Fruit fly (Drosophila melanogaster): Measurements from ENCODE around the gene C15.

The C15 gene

DNA sequence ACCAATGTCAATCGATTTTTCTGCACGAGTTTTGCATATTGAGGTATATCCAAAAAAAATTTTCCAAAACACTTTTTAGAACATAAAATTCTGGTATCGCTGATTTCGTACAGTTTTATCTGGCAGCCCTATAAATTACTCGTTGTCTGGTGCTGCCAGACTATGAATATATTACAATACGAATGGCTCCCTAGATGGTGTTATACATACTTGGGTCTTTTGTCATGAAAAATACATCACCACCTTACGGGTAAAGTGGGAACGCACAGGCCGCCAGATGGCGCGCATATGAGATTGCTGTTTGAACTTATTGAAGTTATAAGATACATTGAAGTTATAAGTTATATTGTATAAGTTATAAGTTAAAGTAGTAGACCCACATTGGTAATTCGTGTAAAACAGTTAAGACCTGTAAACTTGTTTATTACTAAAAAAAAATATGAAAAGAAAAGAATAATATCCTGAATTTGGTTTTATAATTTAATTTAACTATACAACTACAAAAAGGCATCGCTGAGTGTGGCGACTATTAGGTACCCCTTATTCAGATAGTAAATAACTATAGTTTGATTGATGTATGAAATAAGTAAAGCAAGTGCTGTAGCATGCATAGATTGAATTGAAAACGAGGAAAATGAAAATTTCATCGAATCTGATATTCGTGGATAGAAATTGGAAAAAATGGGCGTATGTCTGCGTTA, 11.9 kb upstream of the C15 start (continued):
- peak; percentile 52 for TF ChIP-seq HHEX (GFP tag; optimal IDR thresholded peaks at IDR 0.05)
- peak; percentile 78 for TF ChIP-seq az2 (GFP tag; optimal IDR thresholded peaks at IDR 0.05)
- no peak for TF ChIP-seq sc (optimal IDR thresholded peaks at IDR 0.05)
- TF ChIP-seq sc (GFP tag; optimal IDR thresholded peaks at IDR 0.05): peak; percentile 3
- TF ChIP-seq zen (tag; optimal IDR thresholded peaks at IDR 0.05): peak; percentile 63
- peak; percentile 72; the same call in 2 of the 3 replicates for TF ChIP-seq H15 (GFP tag; IDR thresholded peaks at IDR 0.05)
- TF ChIP-seq grn (GFP tag; optimal IDR thresholded peaks at IDR 0.05): peak; percentile 82
- TF ChIP-seq stwl (tag; optimal IDR thresholded peaks at IDR 0.05): peak; percentile 86
- TF ChIP-seq CG5953 (GFP tag; IDR thresholded peaks at IDR 0.05): no peak
- TF ChIP-seq CG10209 (GFP tag; optimal IDR thresholded peaks at IDR 0.05): peak; percentile 15
- TF ChIP-seq CG34224 (GFP tag; IDR thresholded peaks at IDR 0.05; ENCODE audit: partially characterized antibody): peak; percentile 62
- 0 out of 2 replicates have a peak, but pooled peaks have one; percentile 9 for TF ChIP-seq dati (GFP tag; IDR thresholded peaks at IDR 0.05)
- TF ChIP-seq CG7357 (GFP tag; IDR thresholded peaks at IDR 0.05): no peak
- TF ChIP-seq dm (GFP tag; optimal IDR thresholded peaks at IDR 0.05): peak; percentile 37
- TF ChIP-seq ewg (GFP tag; optimal IDR thresholded peaks at IDR 0.05): peak; percentile 41
- TF ChIP-seq esg (GFP tag; conservative IDR thresholded peaks at IDR 0.05): 0 out of 2 replicates have a peak, but pooled peaks have one; percentile 16
- TF ChIP-seq CG7786 (GFP tag; optimal IDR thresholded peaks at IDR 0.05): peak; percentile 14
- peak; percentile 71 for TF ChIP-seq tin (GFP tag; optimal IDR thresholded peaks at IDR 0.05)
- TF ChIP-seq Optix (GFP tag; IDR thresholded peaks at IDR 0.05): peak; percentile 58
- TF ChIP-seq Hmr (GFP tag; optimal IDR thresholded peaks at IDR 0.05): peak; percentile 71
- TF ChIP-seq ind (GFP tag; optimal IDR thresholded peaks at IDR 0.05): peak; percentile 60
- no peak for TF ChIP-seq sd (tag; optimal IDR thresholded peaks at IDR 0.05)
- peak; percentile 68 for TF ChIP-seq CG2712 (tag; optimal IDR thresholded peaks at IDR 0.05)
- no peak for TF ChIP-seq pros (GFP tag; optimal IDR thresholded peaks at IDR 0.05)
- TF ChIP-seq bsh (GFP tag; optimal IDR thresholded peaks at IDR 0.05): peak in 1 of 2 experiments; percentile 58
- TF ChIP-seq Bteb2 (GFP tag; optimal IDR thresholded peaks at IDR 0.05): peak; percentile 7
- peak; percentile 43; the same call in 1 of the 3 replicates for TF ChIP-seq CG16813 (GFP tag; IDR thresholded peaks at IDR 0.05; ENCODE audit: partially characterized antibody)
- no peak for TF ChIP-seq CG17186 (GFP tag; optimal IDR thresholded peaks at IDR 0.05)
- TF ChIP-seq Dp (GFP tag; optimal IDR thresholded peaks at IDR 0.05): peak; percentile 47
- TF ChIP-seq zfh1 (GFP tag; IDR thresholded peaks at IDR 0.05): peak; percentile 77
- TF ChIP-seq cad (GFP tag; optimal IDR thresholded peaks at IDR 0.05): no peak
- no peak for TF ChIP-seq CG3281 (GFP tag; optimal IDR thresholded peaks at IDR 0.05)
- peak; percentile 9 for TF ChIP-seq CG12071 (GFP tag; optimal IDR thresholded peaks at IDR 0.05)
- TF ChIP-seq CG13123 (GFP tag; optimal IDR thresholded peaks at IDR 0.05): peak; percentile 47
- peak; percentile 8 for TF ChIP-seq CG14965 (GFP tag; optimal IDR thresholded peaks at IDR 0.05; ENCODE audit: borderline replicate concordance)
- peak; percentile 65 for TF ChIP-seq CG14667 (GFP tag; IDR thresholded peaks at IDR 0.05)
- peak; percentile 36 for TF ChIP-seq tio (GFP tag; optimal IDR thresholded peaks at IDR 0.05)
- TF ChIP-seq caup (GFP tag; optimal IDR thresholded peaks at IDR 0.05; ENCODE audit: severe bottlenecking): peak; percentile 53
- TF ChIP-seq phol (tag; optimal IDR thresholded peaks at IDR 0.05): peak; percentile 41
- TF ChIP-seq CG6854 (GFP tag; optimal IDR thresholded peaks at IDR 0.05): no peak
- TF ChIP-seq Atf-2 (GFP tag; optimal IDR thresholded peaks at IDR 0.05): peak; percentile 11
- no peak for TF ChIP-seq CG17568 (GFP tag; optimal IDR thresholded peaks at IDR 0.05)
- TF ChIP-seq PHDP (tag; optimal IDR thresholded peaks at IDR 0.05): peak; percentile 41
- TF ChIP-seq CG16815 (GFP tag; optimal IDR thresholded peaks at IDR 0.05): peak; percentile 21
- no peak for TF ChIP-seq bowl (GFP tag; IDR thresholded peaks at IDR 0.05)
- peak; percentile 61 for TF ChIP-seq chn (GFP tag; optimal IDR thresholded peaks at IDR 0.05)
- peak; percentile 69; the same call in 2 of the 3 replicates for TF ChIP-seq Opbp (GFP tag; IDR thresholded peaks at IDR 0.05; ENCODE audit: partially characterized antibody)
- TF ChIP-seq Hsf (GFP tag; optimal IDR thresholded peaks at IDR 0.05): peak; percentile 82
- TF ChIP-seq nau (GFP tag; optimal IDR thresholded peaks at IDR 0.05): no peak
